Fruit fly (Drosophila melanogaster) whole organism, pupa: ENCODE measurements around the gene CG10864.

Experiments used
- CG10348 ChIP-seq: fragments of 200-800 bp; sonication (Bioruptor generic); IDR thresholded peaks from 2 replicates; pipeline ENCODE4 v1.3.6; 2022; ENCODE audit warnings: missing biosample characterization, missing genetic modification characterization
- CG12605 ChIP-seq: fragments of 200-800 bp; sonication (Bioruptor generic); IDR thresholded peaks from 2 replicates; pipeline ENCODE4 v1.3.6; 2022; ENCODE audit warnings: missing biosample characterization, missing genetic modification characterization
- CG13204 ChIP-seq: fragments of 200-800 bp; sonication (Bioruptor generic); optimal IDR thresholded peaks from 2 replicates; lab custom pipeline; 2018; ENCODE audit warnings: missing biosample characterization, mild to moderate bottlenecking, missing genetic modification characterization, moderate library complexity
- CG14655 ChIP-seq: fragments of 200-800 bp; sonication (Bioruptor generic); optimal IDR thresholded peaks from 3 replicates; lab custom pipeline; 2017; ENCODE audit warnings: mild to moderate bottlenecking, missing biosample characterization, missing genetic modification reagents, missing genetic modification characterization
- CG15710 ChIP-seq: fragments of 200-800 bp; sonication (Bioruptor generic); optimal IDR thresholded peaks from 2 replicates; lab custom pipeline; 2018; ENCODE audit warnings: missing biosample characterization, mild to moderate bottlenecking, missing genetic modification characterization, moderate library complexity
- CG17806 ChIP-seq: fragments of 200-800 bp; sonication (Bioruptor generic); optimal IDR thresholded peaks from 2 replicates; lab custom pipeline; 2018; ENCODE audit warnings: missing biosample characterization, mild to moderate bottlenecking, missing genetic modification characterization, moderate library complexity
- CG32121 ChIP-seq: fragments of 200-800 bp; sonication (Bioruptor generic); IDR thresholded peaks from 2 replicates; pipeline ENCODE4 v1.3.6; 2022; ENCODE audit warnings: missing biosample characterization, missing genetic modification characterization
- CG34367 ChIP-seq: fragments of 200-800 bp; sonication (Bioruptor generic); optimal IDR thresholded peaks from 2 replicates; lab custom pipeline; 2018; ENCODE audit warnings: missing biosample characterization, mild to moderate bottlenecking, missing genetic modification characterization
- CG4496 ChIP-seq: fragments of 200-800 bp; sonication (Bioruptor generic); IDR thresholded peaks from 3 replicates; pipeline ENCODE4 v1.3.6; 2022; ENCODE audit warnings: missing biosample characterization, missing genetic modification characterization
- CG8159 ChIP-seq: fragments of 200-800 bp; sonication (Bioruptor generic); optimal IDR thresholded peaks from 3 replicates; lab custom pipeline; 2018; ENCODE audit warnings: missing biosample characterization, mild to moderate bottlenecking, missing genetic modification characterization, moderate library complexity
- CG8301 ChIP-seq: fragments of 200-800 bp; sonication (Bioruptor generic); optimal IDR thresholded peaks from 2 replicates; lab custom pipeline; 2018; ENCODE audit warnings: missing biosample characterization, mild to moderate bottlenecking, missing genetic modification characterization
- CG9948 ChIP-seq: fragments of 200-800 bp; sonication (Bioruptor generic); optimal IDR thresholded peaks from 2 replicates; lab custom pipeline; 2018; ENCODE audit warnings: missing biosample characterization, mild to moderate bottlenecking, missing genetic modification characterization, moderate library complexity
- D1 ChIP-seq: fragments of 200-800 bp; sonication (Bioruptor generic); optimal IDR thresholded peaks from 2 replicates; lab custom pipeline; 2018; ENCODE audit warnings: missing biosample characterization, mild to moderate bottlenecking, missing genetic modification characterization, moderate library complexity
- EcR ChIP-seq: fragments of 200-800 bp; sonication (Bioruptor generic); optimal IDR thresholded peaks from 3 replicates; lab custom pipeline; 2019; ENCODE audit warnings: missing biosample characterization, missing genetic modification characterization, mild to moderate bottlenecking, moderate library complexity, missing genetic modification reagents
- Ets98B ChIP-seq: fragments of 200-800 bp; sonication (Bioruptor generic); IDR thresholded peaks from 2 replicates; pipeline ENCODE4 v1.3.6; 2022; ENCODE audit warnings: missing biosample characterization, missing genetic modification characterization
- Pif1A ChIP-seq: fragments of 200-800 bp; sonication (Bioruptor generic); optimal IDR thresholded peaks from 3 replicates; lab custom pipeline; 2016; ENCODE audit warnings: missing biosample characterization, missing genetic modification characterization
- Pif1B ChIP-seq: fragments of 200-800 bp; sonication (Bioruptor generic); optimal IDR thresholded peaks from 3 replicates; lab custom pipeline; 2016; ENCODE audit warnings: missing biosample characterization, missing genetic modification characterization
- Snoo ChIP-seq: fragments of 200-800 bp; sonication (Bioruptor generic); optimal IDR thresholded peaks from 3 replicates; lab custom pipeline; 2017; ENCODE audit warnings: missing biosample characterization, mild to moderate bottlenecking, missing genetic modification characterization, inconsistent platforms
- fd96Ca ChIP-seq: fragments of 200-800 bp; sonication (Bioruptor generic); IDR thresholded peaks from 3 replicates; pipeline ENCODE4 v1.3.6; 2022; ENCODE audit warnings: missing biosample characterization, missing genetic modification characterization
- gl ChIP-seq: fragments of 200-800 bp; sonication (Bioruptor generic); optimal IDR thresholded peaks from 2 replicates; lab custom pipeline; 2018; ENCODE audit warnings: missing biosample characterization, mild to moderate bottlenecking, missing genetic modification characterization
- rn ChIP-seq: fragments of 200-800 bp; sonication (Bioruptor generic); IDR thresholded peaks from 2 replicates; pipeline ENCODE4 v1.3.6; 2022; ENCODE audit warnings: missing biosample characterization, missing genetic modification characterization

The CG10864 gene

dm6 chr3R:18404713-18405112, 6.7 kb downstream of the CG10864 start, which contains the start of gene CG7685:
TSS of gene CG7685 (plus strand) at chr3R:18404940.
- TF ChIP-seq Pif1A (no peak), CG14655 (GFP tag; lab: Kevin White, UChicago) (no peak), Pif1B (GFP tag; lab: Kevin White, UChicago) (peak; percentile 63), CG17806 (tag; lab: Kevin White, UChicago) (peak; percentile 54), CG10348 (GFP tag; lab: Robert Waterston, UW) (no peak), gl (tag; lab: Kevin White, UChicago) (peak; percentile 2), CG4496 (GFP tag; lab: Robert Waterston, UW) (peak; percentile 68), Ets98B (peak; percentile 58; the same call in 1 of the 2 replicates), CG12605 (GFP tag; lab: Robert Waterston, UW) (no peak), CG34367 (peak; percentile 17), CG15710 (tag; lab: Kevin White, UChicago) (peak; percentile 62), fd96Ca (GFP tag; lab: Robert Waterston, UW) (peak; percentile 40; the same call in 1 of the 3 replicates), CG32121 (GFP tag; lab: Robert Waterston, UW) (peak; percentile 66; the same call in 1 of the 2 replicates), CG13204 (GFP tag; lab: Kevin White, UChicago) (no peak), EcR (GFP tag; lab: Kevin White, UChicago) (no peak), D1 (tag; lab: Kevin White, UChicago) (no peak), CG8159 (peak; percentile 52), CG9948 (peak; percentile 7), CG8301 (tag; lab: Kevin White, UChicago) (peak; percentile 28), Snoo (peak; percentile 63), rn (GFP tag; lab: Robert Waterston, UW) (no peak)

DNA sequence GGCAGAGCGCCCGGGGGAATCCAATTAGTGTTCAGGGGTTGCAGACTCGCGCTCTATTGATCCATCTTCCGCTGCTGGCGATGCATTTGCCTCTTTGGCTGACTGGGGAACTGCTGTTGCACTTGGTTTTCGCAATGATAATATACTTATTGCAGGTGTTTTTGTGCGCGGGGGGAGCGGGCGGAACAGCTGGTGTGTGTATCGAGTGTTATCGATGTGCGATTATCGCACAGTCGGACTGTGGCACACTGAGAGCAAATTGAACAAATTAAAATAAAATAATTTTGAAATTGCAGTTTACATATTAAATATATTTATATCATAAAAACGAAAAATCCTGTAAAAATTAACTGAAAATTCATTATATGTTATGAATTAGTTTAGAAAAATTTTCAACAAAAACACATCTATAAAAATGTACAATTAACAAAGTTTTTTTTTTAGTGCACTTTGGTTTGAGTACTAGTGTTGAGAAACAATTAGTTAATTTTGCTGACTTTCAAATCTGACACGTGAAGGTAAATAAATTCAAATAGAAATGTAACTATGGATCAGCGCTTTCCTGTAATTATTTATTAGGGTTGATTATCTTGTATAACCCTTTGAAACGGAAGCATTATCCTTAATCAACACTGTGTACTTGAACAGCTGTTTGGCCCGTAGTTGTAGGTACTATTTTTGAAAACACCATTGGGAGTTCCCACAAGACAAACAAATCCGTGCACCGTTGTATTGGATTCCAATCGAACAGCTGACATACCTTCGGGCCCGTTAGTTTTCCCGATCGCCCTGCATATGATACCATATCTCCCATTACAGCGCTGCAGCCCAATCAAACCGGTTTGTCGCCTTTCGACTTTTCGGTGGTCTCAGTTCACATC, 8.6 kb downstream of the CG10864 start, which contains the start of the genes Wdr37 and koko:
Gene Wdr37 (minus strand): TSS at position 168 of the 881 bp plus-strand sequence.
Gene koko (plus strand): TSS at position 478 of the 881 bp plus-strand sequence.
- TF ChIP-seq CG8159: peak; percentile 98
- peak; percentile 91 for TF ChIP-seq Pif1B (GFP tag; lab: Kevin White, UChicago)
- peak; percentile 98 for TF ChIP-seq CG12605 (GFP tag; lab: Robert Waterston, UW)
- peak; percentile 18 for TF ChIP-seq EcR (GFP tag; lab: Kevin White, UChicago)
- TF ChIP-seq CG8301 (tag; lab: Kevin White, UChicago): peak; percentile 92
- TF ChIP-seq CG13204 (GFP tag; lab: Kevin White, UChicago): no peak
- TF ChIP-seq CG10348 (GFP tag; lab: Robert Waterston, UW): peak; percentile 85
- peak; percentile 94 for TF ChIP-seq Ets98B
- TF ChIP-seq rn (GFP tag; lab: Robert Waterston, UW): peak; percentile 95
- TF ChIP-seq gl (tag; lab: Kevin White, UChicago): peak; percentile 62
- peak; percentile 94 for TF ChIP-seq CG4496 (GFP tag; lab: Robert Waterston, UW)
- peak; percentile 98 for TF ChIP-seq CG15710 (tag; lab: Kevin White, UChicago)
- peak; percentile 92 for TF ChIP-seq CG34367
- TF ChIP-seq CG14655 (GFP tag; lab: Kevin White, UChicago): peak; percentile 94
- peak; percentile 97 for TF ChIP-seq CG17806 (tag; lab: Kevin White, UChicago)
- TF ChIP-seq CG32121 (GFP tag; lab: Robert Waterston, UW): peak; percentile 98
- TF ChIP-seq fd96Ca (GFP tag; lab: Robert Waterston, UW): peak; percentile 92
- peak; percentile 84 for TF ChIP-seq Pif1A
- TF ChIP-seq Snoo: peak; percentile 94
- no peak for TF ChIP-seq D1 (tag; lab: Kevin White, UChicago)
- peak; percentile 96 for TF ChIP-seq CG9948

DNA sequence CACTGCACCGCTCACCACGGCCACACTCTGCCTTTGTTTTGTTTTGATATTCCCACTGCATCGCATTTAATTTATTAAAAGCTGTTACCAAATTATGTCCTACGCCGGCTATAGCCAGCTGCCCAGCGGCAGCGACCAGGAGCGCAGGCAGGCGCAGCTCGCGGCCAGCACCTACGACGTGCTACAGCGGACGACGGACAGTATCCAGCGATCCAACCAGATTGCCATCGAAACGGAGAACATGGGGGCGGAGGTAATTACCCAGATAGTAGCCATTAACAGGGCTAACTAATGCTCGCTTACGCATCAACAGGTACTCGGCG, 11.8 kb downstream of the CG10864 start:
- TF ChIP-seq CG8301 (tag; lab: Kevin White, UChicago) (no peak), CG4496 (GFP tag; lab: Robert Waterston, UW) (0 out of 3 replicates have a peak, but pooled peaks have one; percentile 21), CG9948 (no peak), CG15710 (tag; lab: Kevin White, UChicago) (no peak), Pif1B (GFP tag; lab: Kevin White, UChicago) (no peak), CG34367 (no peak), CG32121 (GFP tag; lab: Robert Waterston, UW) (no peak), CG8159 (no peak)

- peak; percentile 51; the same call in 1 of the 2 replicates for TF ChIP-seq CG12605 (GFP tag; lab: Robert Waterston, UW)
- peak; percentile 5 for TF ChIP-seq CG8159
- TF ChIP-seq D1 (tag; lab: Kevin White, UChicago): no peak
- no peak for TF ChIP-seq CG8301 (tag; lab: Kevin White, UChicago)
- no peak for TF ChIP-seq CG17806 (tag; lab: Kevin White, UChicago)
- TF ChIP-seq CG32121 (GFP tag; lab: Robert Waterston, UW): peak; percentile 49
- peak; percentile 29; the same call in 1 of the 3 replicates for TF ChIP-seq fd96Ca (GFP tag; lab: Robert Waterston, UW)
- peak; percentile 38 for TF ChIP-seq CG14655 (GFP tag; lab: Kevin White, UChicago)
- no peak for TF ChIP-seq CG15710 (tag; lab: Kevin White, UChicago)
- TF ChIP-seq Pif1B (GFP tag; lab: Kevin White, UChicago): no peak
- TF ChIP-seq Snoo: no peak
- no peak for TF ChIP-seq CG34367
- peak; percentile 73 for TF ChIP-seq Ets98B
- no peak for TF ChIP-seq Pif1A
- no peak for TF ChIP-seq EcR (GFP tag; lab: Kevin White, UChicago)
- no peak for TF ChIP-seq gl (tag; lab: Kevin White, UChicago)
- no peak for TF ChIP-seq CG10348 (GFP tag; lab: Robert Waterston, UW)
- TF ChIP-seq CG4496 (GFP tag; lab: Robert Waterston, UW): peak; percentile 70; the same call in 2 of the 3 replicates
- no peak for TF ChIP-seq rn (GFP tag; lab: Robert Waterston, UW)
- TF ChIP-seq CG13204 (GFP tag; lab: Kevin White, UChicago): no peak
- TF ChIP-seq CG9948: no peak
These were observed 12.3 kb downstream of the CG10864 start, which contains the start of gene Vha100-2 for dm6 chr3R:18398954-18399697. TSS of gene Vha100-2 (minus strand) at chr3R:18399169.
